Worm (Caenorhabditis elegans): Measurements from ENCODE around the gene sto-2.

sto-2 gene

ce11 chrX:5319214-5319838 is 3.9 kb downstream of the sto-2 start:
- no peak for TF ChIP-seq ceh-63 (GFP tag; optimal IDR thresholded peaks at IDR 0.05)
- TF ChIP-seq lin-35 (GFP tag; optimal IDR thresholded peaks at IDR 0.05) = peak in 1 of 2 experiments; percentile 57
- no peak for TF ChIP-seq hlh-4 (tag; optimal IDR thresholded peaks at IDR 0.05)
- TF ChIP-seq ets-5 (GFP tag; IDR thresholded peaks at IDR 0.05) = no peak
- no peak for TF ChIP-seq nhr-85 (tag)
- no peak for TF ChIP-seq fkh-8 (tag; optimal IDR thresholded peaks at IDR 0.05)
- TF ChIP-seq unc-86 (tag; optimal IDR thresholded peaks at IDR 0.05) = no peak
- no peak for TF ChIP-seq fkh-4 (tag; optimal IDR thresholded peaks at IDR 0.05; ENCODE audit: borderline replicate concordance)
- no peak for TF ChIP-seq lin-13 (GFP tag; optimal IDR thresholded peaks at IDR 0.05)
- no peak for TF ChIP-seq fkh-10 (GFP tag; optimal IDR thresholded peaks at IDR 0.05)
- TF ChIP-seq lsy-2 (tag; optimal IDR thresholded peaks at IDR 0.05) = peak in 1 of 2 experiments; percentile 50
- no peak for TF ChIP-seq ces-1 (GFP tag; optimal IDR thresholded peaks at IDR 0.05)
- no peak for TF ChIP-seq snpc-4 (tag; optimal IDR thresholded peaks at IDR 0.05)
- TF ChIP-seq mdl-1 (tag; optimal IDR thresholded peaks at IDR 0.05) = peak in 1 of 2 experiments; percentile 13
- no peak for TF ChIP-seq sptf-1 (tag; optimal IDR thresholded peaks at IDR 0.05)
- no peak for TF ChIP-seq egl-13 (tag; optimal IDR thresholded peaks at IDR 0.05)
- peak; percentile 48 for TF ChIP-seq nhr-20 (tag; optimal IDR thresholded peaks at IDR 0.05)
- no peak for TF ChIP-seq alr-1 (tag; optimal IDR thresholded peaks at IDR 0.05; ENCODE audit: borderline replicate concordance)
- TF ChIP-seq egl-27 (tag; optimal IDR thresholded peaks at IDR 0.05) = no peak
- TF ChIP-seq grh-1 (GFP tag; IDR thresholded peaks at IDR 0.05) = no peak
- TF ChIP-seq C16A3.4 (tag; optimal IDR thresholded peaks at IDR 0.05) = peak; percentile 14
- peak; percentile 18 for TF ChIP-seq nhr-77 (tag; optimal IDR thresholded peaks at IDR 0.05)
- TF ChIP-seq hlh-17 (GFP tag; optimal IDR thresholded peaks at IDR 0.05; ENCODE audit: borderline replicate concordance) = no peak
- no peak for TF ChIP-seq nhr-11 (tag; optimal IDR thresholded peaks at IDR 0.05)
- no peak for TF ChIP-seq pqm-1 (tag; optimal IDR thresholded peaks at IDR 0.05)
- TF ChIP-seq zag-1 (tag; optimal IDR thresholded peaks at IDR 0.05) = no peak
- TF ChIP-seq tbx-2 (tag; optimal IDR thresholded peaks at IDR 0.05) = peak; percentile 26
- TF ChIP-seq ceh-8 (GFP tag; optimal IDR thresholded peaks at IDR 0.05) = no peak
- no peak for TF ChIP-seq nhr-28 (tag; optimal IDR thresholded peaks at IDR 0.05)
- TF ChIP-seq efl-3 (GFP tag; optimal IDR thresholded peaks at IDR 0.05) = no peak
- TF ChIP-seq hpl-2 (GFP tag; optimal IDR thresholded peaks at IDR 0.05) = no peak
- TF ChIP-seq lin-15B (tag; optimal IDR thresholded peaks at IDR 0.05) = no peak
- TF ChIP-seq aly-2 (tag; optimal IDR thresholded peaks at IDR 0.05) = peak; percentile 26
- TF ChIP-seq lin-39 (tag; optimal IDR thresholded peaks at IDR 0.05) = no peak
- TF ChIP-seq ceh-82 (tag; optimal IDR thresholded peaks at IDR 0.05) = peak in 2 of 3 experiments; percentile 17 to 44
- TF ChIP-seq skn-1 (tag; optimal IDR thresholded peaks at IDR 0.05) = no peak
- TF ChIP-seq xbp-1 (tag; optimal IDR thresholded peaks at IDR 0.05) = peak; percentile 49
- peak; percentile 71 for TF ChIP-seq dsc-1 (tag; optimal IDR thresholded peaks at IDR 0.05)
- TF ChIP-seq isw-1 (GFP tag; IDR thresholded peaks at IDR 0.05) = no peak
- TF ChIP-seq blmp-1 (tag; optimal IDR thresholded peaks at IDR 0.05) = no peak
- TF ChIP-seq unc-30 (tag; optimal IDR thresholded peaks at IDR 0.05) = no peak
- no peak for TF ChIP-seq zip-4 (GFP tag; optimal IDR thresholded peaks at IDR 0.05)
- no peak for TF ChIP-seq sox-4 (tag; optimal IDR thresholded peaks at IDR 0.05)
- peak; percentile 4 for TF ChIP-seq mep-1 (tag; optimal IDR thresholded peaks at IDR 0.05)
- peak; percentile 12 for TF ChIP-seq ztf-4 (tag; optimal IDR thresholded peaks at IDR 0.05)
- no peak for TF ChIP-seq ztf-11 (tag; optimal IDR thresholded peaks at IDR 0.05)
- TF ChIP-seq C04F5.9 (tag; optimal IDR thresholded peaks at IDR 0.05) = no peak
- peak; percentile 54 for TF ChIP-seq rnt-1 (tag; optimal IDR thresholded peaks at IDR 0.05)
- TF ChIP-seq fos-1 (tag; optimal IDR thresholded peaks at IDR 0.05) = peak; percentile 0
- no peak for TF ChIP-seq nhr-12 (tag; optimal IDR thresholded peaks at IDR 0.05)
- TF ChIP-seq nhr-237 (tag; optimal IDR thresholded peaks at IDR 0.05) = no peak
- no peak for TF ChIP-seq unc-62 (GFP tag; optimal IDR thresholded peaks at IDR 0.05)
- TF ChIP-seq vab-15 (tag; optimal IDR thresholded peaks at IDR 0.05) = no peak
- TF ChIP-seq swsn-7 (tag; optimal IDR thresholded peaks at IDR 0.05) = peak; percentile 49

Data from whole organism, L1 larva.